Worm (Caenorhabditis elegans) whole organism, L4 larva: ENCODE results near the gene skih-2.

Source experiments
- F44E2.7 ChIP-seq: fragments of 200-800 bp; sonication (Bioruptor generic); IDR thresholded peaks from 2 replicates; pipeline ENCODE4 v2.1.2; 2022; ENCODE audit warnings: missing genetic modification characterization, missing compliant biosample characterization
- T20F7.1 ChIP-seq: fragments of 200-800 bp; sonication (Bioruptor generic); optimal IDR thresholded peaks from 2 replicates; lab custom pipeline; 2018; ENCODE audit warnings: mild to moderate bottlenecking, missing genetic modification characterization, missing compliant biosample characterization
- Y105C5A.15 ChIP-seq: fragments of 200-800 bp; sonication (Bioruptor generic); IDR thresholded peaks from 2 replicates; pipeline ENCODE4 v1.3.6; 2022; ENCODE audit warnings: missing genetic modification characterization, missing compliant biosample characterization
- Y48G9A.11 ChIP-seq: fragments of 200-800 bp; sonication (Bioruptor generic); IDR thresholded peaks from 2 replicates; pipeline ENCODE4 v1.3.6; 2022; ENCODE audit warnings: missing genetic modification reagents, missing genetic modification characterization, missing compliant biosample characterization
- Y5F2A.4 ChIP-seq: fragments of 200-800 bp; sonication (Bioruptor generic); optimal IDR thresholded peaks from 2 replicates; lab custom pipeline; 2018; ENCODE audit warnings: mild to moderate bottlenecking, missing genetic modification characterization, missing compliant biosample characterization
- aly-2 ChIP-seq: sonication (generic microtip); optimal IDR thresholded peaks from 2 replicates; lab custom pipeline; 2018; ENCODE audit warnings: missing biosample characterization, missing genetic modification characterization
- ama-1 ChIP-seq: fragments of 150-350 bp; optimal IDR thresholded peaks from 2 replicates; lab custom pipeline; 2014; ENCODE audit warnings: inconsistent platforms, mixed read lengths
- ceh-20 ChIP-seq: fragments of 200-800 bp; sonication (Bioruptor generic); IDR thresholded peaks from 2 replicates; pipeline ENCODE4 v1.3.6; 2022; ENCODE audit warnings: missing genetic modification reagents, missing genetic modification characterization, missing compliant biosample characterization
- ceh-28 ChIP-seq: fragments of 150-350 bp; optimal IDR thresholded peaks from 2 replicates; lab custom pipeline; 2014; ENCODE audit warnings: missing biosample characterization, missing genetic modification reagents, missing genetic modification characterization
- ceh-62 ChIP-seq: sonication (generic microtip); optimal IDR thresholded peaks from 2 replicates; lab custom pipeline; 2017; ENCODE audit warnings: missing biosample characterization, missing genetic modification characterization
- ceh-82 ChIP-seq: sonication (generic microtip); optimal IDR thresholded peaks from 2 replicates; lab custom pipeline; 2017; ENCODE audit warnings: missing biosample characterization, missing genetic modification characterization
- ces-1 ChIP-seq: fragments of 150-350 bp; sonication (generic microtip); optimal IDR thresholded peaks from 4 replicates; lab custom pipeline; 2014; ENCODE audit warnings: missing biosample characterization, missing genetic modification reagents, missing genetic modification characterization
- ctbp-1 ChIP-seq: fragments of 200-800 bp; sonication (Bioruptor generic); IDR thresholded peaks from 2 replicates; pipeline ENCODE4 v1.3.6; 2022; ENCODE audit warnings: missing genetic modification reagents, missing genetic modification characterization, missing compliant biosample characterization
- daf-12 ChIP-seq: fragments of 150-350 bp; optimal IDR thresholded peaks from 2 replicates; lab custom pipeline; 2014; ENCODE audit warnings: missing biosample characterization, missing genetic modification reagents, missing genetic modification characterization
- daf-16 ChIP-seq, 3 experiments: sonication (generic microtip); optimal IDR thresholded peaks; 2 replicates each; lab custom pipeline; 2016 to 2017; ENCODE audit warnings: missing genetic modification characterization in 3 of 3, missing genetic modification reagents in 3 of 3, mild to moderate bottlenecking in 2 of 3, missing compliant biosample characterization in 2 of 3, missing biosample characterization in 1 of 3, moderate library complexity in 1 of 3
- daf-8 ChIP-seq: fragments of 200-800 bp; sonication (Bioruptor generic); IDR thresholded peaks from 2 replicates; pipeline ENCODE4 v1.3.6; 2022; ENCODE audit warnings: missing genetic modification characterization, missing compliant biosample characterization
- dmd-6 ChIP-seq: fragments of 200-800 bp; sonication (Bioruptor generic); IDR thresholded peaks from 2 replicates; pipeline ENCODE4 v1.3.6; 2022; ENCODE audit warnings: missing genetic modification reagents, missing genetic modification characterization, missing compliant biosample characterization
- dmd-8 ChIP-seq: fragments of 200-800 bp; sonication (Bioruptor generic); IDR thresholded peaks from 2 replicates; pipeline ENCODE4 v1.3.6; 2022; ENCODE audit warnings: missing genetic modification characterization, missing compliant biosample characterization
- dpl-1 ChIP-seq: fragments of 150-350 bp; optimal IDR thresholded peaks from 2 replicates; lab custom pipeline; 2014; ENCODE audit warnings: missing biosample characterization, missing genetic modification reagents, missing genetic modification characterization
- duxl-1 ChIP-seq: sonication (generic microtip); optimal IDR thresholded peaks from 2 replicates; lab custom pipeline; 2016; ENCODE audit warnings: mild to moderate bottlenecking, missing genetic modification characterization, moderate library complexity, missing compliant biosample characterization; ENCODE audit not compliant: poor library complexity
- dve-1 ChIP-seq: sonication (generic microtip); optimal IDR thresholded peaks from 2 replicates; lab custom pipeline; 2017; ENCODE audit warnings: antibody characterized with exemption, mild to moderate bottlenecking, missing genetic modification characterization, missing compliant biosample characterization; ENCODE audit not compliant: insufficient read depth
- egl-27 ChIP-seq: sonication (generic microtip); optimal IDR thresholded peaks from 3 replicates; lab custom pipeline; 2017; ENCODE audit warnings: missing biosample characterization, missing genetic modification reagents, missing genetic modification characterization
- egl-43 ChIP-seq: fragments of 200-800 bp; sonication (Bioruptor generic); IDR thresholded peaks from 2 replicates; pipeline ENCODE4 v1.3.6; 2022; ENCODE audit warnings: missing genetic modification reagents, missing genetic modification characterization, missing compliant biosample characterization
- fkh-10 ChIP-seq: fragments of 150-350 bp; optimal IDR thresholded peaks from 2 replicates; lab custom pipeline; 2014; ENCODE audit warnings: missing biosample characterization, missing genetic modification reagents, missing genetic modification characterization
- hmg-1.1 ChIP-seq: fragments of 200-800 bp; sonication (Bioruptor generic); IDR thresholded peaks from 2 replicates; pipeline ENCODE4 v1.3.6; 2022; ENCODE audit warnings: missing genetic modification reagents, missing genetic modification characterization, missing compliant biosample characterization
- lin-1 ChIP-seq: fragments of 200-800 bp; sonication (Bioruptor generic); IDR thresholded peaks from 2 replicates; pipeline ENCODE4 v1.3.6; 2022; ENCODE audit warnings: missing genetic modification reagents, missing genetic modification characterization, missing compliant biosample characterization
- lin-15B ChIP-seq: fragments of 150-350 bp; sonication (generic microtip); optimal IDR thresholded peaks from 3 replicates; lab custom pipeline; 2014; ENCODE audit warnings: missing biosample characterization, missing genetic modification characterization
- lir-3 ChIP-seq: sonication (generic microtip); optimal IDR thresholded peaks from 2 replicates; lab custom pipeline; 2016; ENCODE audit warnings: mild to moderate bottlenecking, missing genetic modification characterization, missing compliant biosample characterization
- mdl-1 ChIP-seq, 2 experiments: fragments of 150-350 bp in 1 of 2; sonication (generic microtip) in 1 of 2; optimal IDR thresholded peaks; 2 replicates each; lab custom pipeline; 2014 to 2017; ENCODE audit warnings: missing biosample characterization in 2 of 2, missing genetic modification characterization in 2 of 2
- mdt-29 ChIP-seq: fragments of 200-800 bp; sonication (Bioruptor generic); IDR thresholded peaks from 2 replicates; pipeline ENCODE4 v1.3.6; 2022; ENCODE audit warnings: missing genetic modification reagents, missing genetic modification characterization, missing compliant biosample characterization
- mxl-2 ChIP-seq: fragments of 200-800 bp; sonication (Bioruptor generic); conservative IDR thresholded peaks from 2 replicates; pipeline ENCODE4 v1.3.6; 2022; ENCODE audit warnings: missing genetic modification reagents, missing genetic modification characterization, missing compliant biosample characterization
- mxl-3 ChIP-seq: fragments of 200-800 bp; sonication (Bioruptor generic); optimal IDR thresholded peaks from 2 replicates; lab custom pipeline; 2018; ENCODE audit warnings: mild to moderate bottlenecking, missing genetic modification characterization, missing compliant biosample characterization
- nhr-11 ChIP-seq: fragments of 150-350 bp; optimal IDR thresholded peaks from 2 replicates; lab custom pipeline; 2014; ENCODE audit warnings: missing biosample characterization, missing genetic modification characterization
- nhr-111 ChIP-seq: fragments of 200-800 bp; sonication (Bioruptor generic); optimal IDR thresholded peaks from 2 replicates; lab custom pipeline; 2018; ENCODE audit warnings: mild to moderate bottlenecking, missing genetic modification characterization, missing compliant biosample characterization
- nhr-237 ChIP-seq: sonication (generic microtip); optimal IDR thresholded peaks from 2 replicates; lab custom pipeline; 2017; ENCODE audit warnings: missing biosample characterization, missing genetic modification characterization
- nhr-25 ChIP-seq: sonication (generic microtip); optimal IDR thresholded peaks from 2 replicates; lab custom pipeline; 2017; ENCODE audit warnings: missing genetic modification characterization, mild to moderate bottlenecking, missing compliant biosample characterization, antibody characterized with exemption, moderate library complexity, borderline replicate concordance; ENCODE audit not compliant: insufficient read depth
- nhr-42 ChIP-seq: fragments of 200-800 bp; sonication (Bioruptor generic); IDR thresholded peaks from 2 replicates; pipeline ENCODE4 v1.3.6; 2022; ENCODE audit warnings: missing genetic modification characterization, missing compliant biosample characterization
- nhr-48 ChIP-seq: sonication (generic microtip); optimal IDR thresholded peaks from 2 replicates; lab custom pipeline; 2016; ENCODE audit warnings: mild to moderate bottlenecking, missing genetic modification characterization, missing compliant biosample characterization
- nhr-77 ChIP-seq: fragments of 150-350 bp; optimal IDR thresholded peaks from 2 replicates; lab custom pipeline; 2014; ENCODE audit warnings: missing biosample characterization, missing genetic modification characterization
- pha-4 ChIP-seq, 2 experiments: fragments of 150-350 bp in 1 of 2; fragments of 200-800 bp in 1 of 2; sonication (Bioruptor generic) in 1 of 2; IDR thresholded peaks in 1 of 2; optimal IDR thresholded peaks in 1 of 2; 2 replicates each; pipeline versions ENCODE4 v1.3.6 to Lab custom; 2014 to 2022; ENCODE audit warnings: missing genetic modification characterization in 2 of 2, missing genetic modification reagents in 2 of 2, missing biosample characterization in 1 of 2, missing compliant biosample characterization in 1 of 2
- rbr-2 ChIP-seq: sonication (generic microtip); optimal IDR thresholded peaks from 2 replicates; lab custom pipeline; 2016; ENCODE audit warnings: missing genotype, missing genetic modification characterization, missing compliant biosample characterization
- sdz-12 ChIP-seq: fragments of 200-800 bp; sonication (Bioruptor generic); optimal IDR thresholded peaks from 2 replicates; lab custom pipeline; 2018; ENCODE audit warnings: mild to moderate bottlenecking, missing genetic modification characterization, missing compliant biosample characterization
- spr-3 ChIP-seq: fragments of 200-800 bp; sonication (Bioruptor generic); optimal IDR thresholded peaks from 2 replicates; lab custom pipeline; 2018; ENCODE audit warnings: mild to moderate bottlenecking, missing genetic modification characterization, missing compliant biosample characterization
- tra-1 ChIP-seq: fragments of 200-800 bp; sonication (Bioruptor generic); IDR thresholded peaks from 2 replicates; pipeline ENCODE4 v1.3.6; 2022; ENCODE audit warnings: missing genetic modification reagents, missing genetic modification characterization, missing compliant biosample characterization
- vab-7 ChIP-seq: fragments of 200-800 bp; sonication (Bioruptor generic); IDR thresholded peaks from 2 replicates; pipeline ENCODE4 v1.3.6; 2022; ENCODE audit warnings: missing genetic modification reagents, missing genetic modification characterization, missing compliant biosample characterization
- zag-1 ChIP-seq: fragments of 150-350 bp; optimal IDR thresholded peaks from 2 replicates; lab custom pipeline; 2014; ENCODE audit warnings: missing biosample characterization, missing genetic modification characterization
- zip-11 ChIP-seq: fragments of 200-800 bp; sonication (Bioruptor generic); IDR thresholded peaks from 2 replicates; pipeline ENCODE4 v1.3.6; 2022; ENCODE audit warnings: missing genetic modification characterization, missing compliant biosample characterization
- zip-2 ChIP-seq: fragments of 150-350 bp; optimal IDR thresholded peaks from 2 replicates; lab custom pipeline; 2014; ENCODE audit warnings: missing biosample characterization, missing genetic modification characterization
- ztf-11 ChIP-seq: fragments of 150-350 bp; optimal IDR thresholded peaks from 2 replicates; lab custom pipeline; 2014; ENCODE audit warnings: missing biosample characterization, missing genetic modification characterization
- ztf-7 ChIP-seq: fragments of 150-350 bp; optimal IDR thresholded peaks from 2 replicates; lab custom pipeline; 2014; ENCODE audit warnings: missing biosample characterization, missing genetic modification characterization

The skih-2 gene

DNA sequence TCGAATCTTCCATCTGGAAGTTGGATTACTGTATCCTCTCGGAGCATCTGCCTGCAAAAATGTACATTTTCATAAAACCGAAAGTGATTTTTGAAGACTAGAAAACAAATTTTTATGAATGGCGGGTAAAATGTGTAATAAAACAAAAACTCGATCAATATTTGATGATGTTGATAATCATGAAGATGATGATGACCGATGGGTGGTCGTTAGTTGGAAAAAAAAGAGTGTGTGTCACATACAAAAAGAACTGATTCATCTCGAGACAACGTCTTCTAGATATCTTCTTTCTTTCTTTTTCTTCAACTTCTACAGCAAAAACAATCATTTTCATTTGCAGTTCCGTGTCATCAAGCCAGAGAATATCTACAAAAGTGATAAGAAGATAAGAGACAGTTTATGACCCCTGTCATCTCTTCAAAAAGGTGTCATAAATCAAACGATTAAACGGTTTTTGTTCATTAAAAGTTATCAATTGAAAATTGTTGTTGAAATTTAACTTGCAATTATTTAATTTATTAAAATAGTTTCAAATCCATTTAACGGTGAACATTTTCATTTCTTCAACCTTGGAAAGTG, 49.6 kb downstream of the skih-2 start, which contains the start of gene bcc-1 (continued):
- no peak for TF ChIP-seq pha-4 (GFP tag; IDR thresholded peaks at IDR 0.05; lab: Robert Waterston, UW)
- no peak for TF ChIP-seq pha-4 (tag; optimal IDR thresholded peaks at IDR 0.05; lab: Kevin White, UChicago)
- TF ChIP-seq ama-1 (lab: Kevin White, UChicago), result no peak
- no peak for TF ChIP-seq zip-2 (tag; lab: Kevin White, UChicago)
- TF ChIP-seq ztf-7, result no peak
- no peak for TF ChIP-seq dmd-8
- no peak for TF ChIP-seq fkh-10
- peak in 1 of 2 experiments; percentile 53 for TF ChIP-seq mdl-1 (tag; optimal IDR thresholded peaks at IDR 0.05; lab: Kevin White, UChicago)
- no peak for TF ChIP-seq F44E2.7 (GFP tag; lab: Robert Waterston, UW)
- TF ChIP-seq rbr-2 (tag; lab: Kevin White, UChicago), result no peak
- no peak for TF ChIP-seq egl-43 (GFP tag; lab: Robert Waterston, UW)
- TF ChIP-seq aly-2 (tag; lab: Kevin White, UChicago), result no peak
- TF ChIP-seq ztf-11, result no peak
- peak; percentile 44 for TF ChIP-seq dve-1
- 0 out of 2 replicates have a peak, but pooled peaks have one; percentile 38 for TF ChIP-seq tra-1 (GFP tag; lab: Robert Waterston, UW)
- TF ChIP-seq mxl-3, result peak; percentile 27
- no peak for TF ChIP-seq Y5F2A.4
- no peak for TF ChIP-seq dmd-6 (GFP tag; lab: Robert Waterston, UW)
- no peak for TF ChIP-seq lir-3 (tag; lab: Kevin White, UChicago)
- no peak for TF ChIP-seq mdt-29 (GFP tag; lab: Robert Waterston, UW)
- no peak for TF ChIP-seq daf-16 (GFP tag; optimal IDR thresholded peaks at IDR 0.05; lab: Kevin White, UChicago)
- no peak for TF ChIP-seq daf-16 (tag; optimal IDR thresholded peaks at IDR 0.05; lab: Kevin White, UChicago)
- TF ChIP-seq ceh-20 (GFP tag; lab: Robert Waterston, UW), result peak; percentile 78; the same call in 1 of the 2 replicates
- no peak for TF ChIP-seq lin-1 (GFP tag; lab: Robert Waterston, UW)
- TF ChIP-seq ceh-82 (tag; lab: Kevin White, UChicago), result no peak
- no peak for TF ChIP-seq ces-1
- TF ChIP-seq Y105C5A.15 (GFP tag; lab: Robert Waterston, UW), result no peak
- TF ChIP-seq hmg-1.1, result no peak
- TF ChIP-seq nhr-11, result no peak
- TF ChIP-seq lin-15B, result no peak
- TF ChIP-seq daf-8 (GFP tag; lab: Robert Waterston, UW), result no peak
- no peak for TF ChIP-seq Y48G9A.11
- no peak for TF ChIP-seq ceh-28 (tag; lab: Kevin White, UChicago)
- TF ChIP-seq dpl-1, result no peak
- TF ChIP-seq zag-1 (tag; lab: Kevin White, UChicago), result no peak
- no peak for TF ChIP-seq zip-11 (GFP tag; lab: Robert Waterston, UW)
- TF ChIP-seq sdz-12 (GFP tag; lab: Kevin White, UChicago), result no peak
- no peak for TF ChIP-seq spr-3 (GFP tag; lab: Kevin White, UChicago)
- TF ChIP-seq ceh-62, result no peak
- TF ChIP-seq nhr-48 (tag; lab: Kevin White, UChicago), result no peak
- no peak for TF ChIP-seq nhr-42
- peak; percentile 10 for TF ChIP-seq nhr-25 (tag; lab: Kevin White, UChicago)
- TF ChIP-seq T20F7.1 (GFP tag; lab: Kevin White, UChicago), result no peak
- no peak for TF ChIP-seq daf-12 (tag; lab: Kevin White, UChicago)
- no peak for TF ChIP-seq duxl-1 (tag; lab: Kevin White, UChicago)
- TF ChIP-seq nhr-237, result no peak
- no peak for TF ChIP-seq ctbp-1 (GFP tag; lab: Robert Waterston, UW)
- no peak for TF ChIP-seq vab-7 (GFP tag; lab: Robert Waterston, UW)
- TF ChIP-seq nhr-77, result peak; percentile 23
- no peak for TF ChIP-seq egl-27
- no peak for TF ChIP-seq nhr-111 (GFP tag; lab: Kevin White, UChicago)
- TF ChIP-seq mxl-2, result no peak
